Worm (Caenorhabditis elegans): Measurements from ENCODE around the gene lig-4.

lig-4 gene

DNA sequence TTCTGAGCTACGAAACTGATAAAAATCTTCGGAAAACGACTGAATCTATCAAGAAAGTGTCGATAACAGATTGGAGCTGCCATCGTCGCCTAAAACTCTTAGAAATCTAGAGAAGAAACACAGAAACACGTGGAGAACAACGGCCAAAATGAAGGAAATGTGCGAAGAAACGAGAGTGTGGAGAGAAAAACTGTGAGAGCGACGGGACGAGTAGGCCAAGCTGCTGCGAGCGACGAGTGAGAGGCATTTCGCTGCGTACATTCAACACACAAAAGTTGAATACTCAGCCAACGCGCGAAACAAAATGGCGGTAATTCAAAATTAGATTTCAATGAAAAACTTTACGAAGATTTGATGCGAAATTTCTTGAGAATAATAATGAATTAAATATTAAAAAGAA, 22.9 kb upstream of the lig-4 start (continued):
- TF ChIP-seq zag-1 (tag; optimal IDR thresholded peaks at IDR 0.05) (peak; percentile 12), zfp-3 (GFP tag; conservative IDR thresholded peaks at IDR 0.05) (no peak), aly-2 (tag; optimal IDR thresholded peaks at IDR 0.05) (no peak), set-16 (GFP tag; IDR thresholded peaks at IDR 0.05) (peak; percentile 50; the same call in 1 of the 2 replicates), mdl-1 (tag; optimal IDR thresholded peaks at IDR 0.05) (peak; percentile 75 to 96), hif-1 (tag; optimal IDR thresholded peaks at IDR 0.05) (peak in 1 of 2 experiments; percentile 66), ceh-62 (tag; optimal IDR thresholded peaks at IDR 0.05) (no peak), zip-2 (tag; optimal IDR thresholded peaks at IDR 0.05) (no peak), tra-1 (GFP tag; IDR thresholded peaks at IDR 0.05) (0 out of 2 replicates have a peak, but pooled peaks have one; percentile 18), ceh-32 (tag; optimal IDR thresholded peaks at IDR 0.05; ENCODE audit: poor library complexity) (no peak), sdz-12 (GFP tag; optimal IDR thresholded peaks at IDR 0.05) (no peak), hlh-11 (tag; optimal IDR thresholded peaks at IDR 0.05) (peak; percentile 96), saeg-2 (GFP tag; IDR thresholded peaks at IDR 0.05) (no peak), nhr-76 (tag; optimal IDR thresholded peaks at IDR 0.05) (no peak), skn-1 (tag; optimal IDR thresholded peaks at IDR 0.05) (no peak), R02D3.7 (tag; optimal IDR thresholded peaks at IDR 0.05) (no peak), ceh-44 (GFP tag; IDR thresholded peaks at IDR 0.05) (0 out of 2 replicates have a peak, but pooled peaks have one; percentile 17), Y105C5A.15 (GFP tag; IDR thresholded peaks at IDR 0.05) (0 out of 2 replicates have a peak, but pooled peaks have one; percentile 20), ceh-20 (GFP tag; IDR thresholded peaks at IDR 0.05) (peak; percentile 79; the same call in 1 of the 2 replicates), ama-1 (optimal IDR thresholded peaks at IDR 0.05) (peak; percentile 49), ZK337.2 (GFP tag; IDR thresholded peaks at IDR 0.05) (no peak), lin-38 (GFP tag; IDR thresholded peaks at IDR 0.05) (peak; percentile 80), mxl-3 (GFP tag; optimal IDR thresholded peaks at IDR 0.05) (peak; percentile 99), T20F7.1 (GFP tag; optimal IDR thresholded peaks at IDR 0.05) (peak; percentile 87), lsy-2 (tag; optimal IDR thresholded peaks at IDR 0.05) (peak; percentile 63 to 91), egl-43 (GFP tag; IDR thresholded peaks at IDR 0.05) (no peak; the same call in 1 of the 2 replicates), egl-27 (tag; optimal IDR thresholded peaks at IDR 0.05) (no peak), lin-15B (tag; optimal IDR thresholded peaks at IDR 0.05) (peak; percentile 78), nhr-77 (tag; optimal IDR thresholded peaks at IDR 0.05) (peak; percentile 91), nhr-25 (tag; optimal IDR thresholded peaks at IDR 0.05; ENCODE audit: borderline replicate concordance, insufficient read depth) (peak; percentile 29), F37D6.2 (tag; optimal IDR thresholded peaks at IDR 0.05) (peak; percentile 78), daf-16 (GFP tag; optimal IDR thresholded peaks at IDR 0.05) (peak; percentile 40 to 61), daf-16 (tag; optimal IDR thresholded peaks at IDR 0.05) (peak; percentile 63), php-3 (GFP tag; IDR thresholded peaks at IDR 0.05) (peak; percentile 64; the same call in 1 of the 2 replicates), lin-29 (GFP tag; IDR thresholded peaks at IDR 0.05) (no peak), Y48G9A.11 (GFP tag; IDR thresholded peaks at IDR 0.05) (no peak), daf-8 (GFP tag; IDR thresholded peaks at IDR 0.05) (no peak), nhr-11 (tag; optimal IDR thresholded peaks at IDR 0.05) (peak; percentile 86), dpl-1 (GFP tag; optimal IDR thresholded peaks at IDR 0.05) (peak; percentile 96), unc-130 (GFP tag; optimal IDR thresholded peaks at IDR 0.05) (peak; percentile 48), ZK546.5 (tag; optimal IDR thresholded peaks at IDR 0.05) (no peak), dmd-6 (GFP tag; IDR thresholded peaks at IDR 0.05) (peak; percentile 91), fkh-10 (GFP tag; optimal IDR thresholded peaks at IDR 0.05) (peak; percentile 91), nhr-42 (GFP tag; IDR thresholded peaks at IDR 0.05) (0 out of 2 replicates have a peak, but pooled peaks have one; percentile 23), mes-2 (tag; optimal IDR thresholded peaks at IDR 0.05; ENCODE audit: poor library complexity, severe bottlenecking) (peak; percentile 82), pqm-1 (tag; optimal IDR thresholded peaks at IDR 0.05) (peak; percentile 94), tag-97 (GFP tag; IDR thresholded peaks at IDR 0.05) (no peak), nhr-41 (GFP tag; IDR thresholded peaks at IDR 0.05) (no peak), nhr-102 (tag; optimal IDR thresholded peaks at IDR 0.05) (peak; percentile 64), ctbp-1 (GFP tag; IDR thresholded peaks at IDR 0.05) (peak; percentile 32; the same call in 1 of the 2 replicates), nhr-48 (tag; optimal IDR thresholded peaks at IDR 0.05) (peak; percentile 62)

All from whole organism, L4 larva.